Fruit fly (Drosophila melanogaster) whole organism, embryonic: ENCODE data around the gene CG34462.

ENCODE experiments used
- B-H1 ChIP-seq: fragments of 200-800 bp; sonication (Bioruptor generic); IDR thresholded peaks from 3 replicates; pipeline ENCODE4 v1.3.6; 2022; ENCODE audit warnings: missing biosample characterization, missing genetic modification characterization
- Bgb ChIP-seq: fragments of 200-800 bp; sonication (Bioruptor generic); IDR thresholded peaks from 2 replicates; pipeline ENCODE4 v1.3.6; 2022; ENCODE audit warnings: missing biosample characterization, missing genetic modification characterization; ENCODE audit not compliant: partially characterized antibody
- CG10431 ChIP-seq: fragments of 200-800 bp; sonication (Bioruptor generic); optimal IDR thresholded peaks from 3 replicates; lab custom pipeline; 2018; ENCODE audit warnings: missing biosample characterization, mild to moderate bottlenecking, missing genetic modification characterization
- CG11695 ChIP-seq: fragments of 200-800 bp; sonication (Bioruptor generic); IDR thresholded peaks from 3 replicates; pipeline ENCODE4 v1.3.6; 2022; ENCODE audit warnings: missing biosample characterization, missing genetic modification characterization
- CG14667 ChIP-seq: fragments of 200-800 bp; sonication (Bioruptor generic); IDR thresholded peaks from 2 replicates; pipeline ENCODE4 v1.3.6; 2022; ENCODE audit warnings: missing biosample characterization, missing genetic modification characterization
- CG14860 ChIP-seq: fragments of 200-800 bp; sonication (Bioruptor generic); IDR thresholded peaks from 3 replicates; pipeline ENCODE4 v1.3.6; 2022; ENCODE audit warnings: missing biosample characterization, missing genetic modification characterization; ENCODE audit not compliant: partially characterized antibody
- CG1529 ChIP-seq: fragments of 200-800 bp; sonication (Bioruptor generic); optimal IDR thresholded peaks from 3 replicates; lab custom pipeline; 2018; ENCODE audit warnings: missing biosample characterization, missing genetic modification characterization
- CG16813 ChIP-seq: fragments of 200-800 bp; sonication (Bioruptor generic); IDR thresholded peaks from 3 replicates; pipeline ENCODE4 v1.3.6; 2022; ENCODE audit warnings: missing biosample characterization, missing genetic modification characterization; ENCODE audit not compliant: partially characterized antibody
- CG18764 ChIP-seq: fragments of 200-800 bp; sonication (Bioruptor generic); optimal IDR thresholded peaks from 3 replicates; lab custom pipeline; 2016; ENCODE audit warnings: missing biosample characterization, missing genetic modification characterization
- CG31365 ChIP-seq: fragments of 200-800 bp; sonication (Bioruptor generic); optimal IDR thresholded peaks from 2 replicates; lab custom pipeline; 2018; ENCODE audit warnings: missing biosample characterization, mild to moderate bottlenecking, missing genetic modification characterization
- CG4328 ChIP-seq: fragments of 200-800 bp; sonication (Bioruptor generic); optimal IDR thresholded peaks from 3 replicates; lab custom pipeline; 2017; ENCODE audit warnings: missing biosample characterization, missing genetic modification reagents, missing genetic modification characterization
- CG4424 ChIP-seq: fragments of 200-800 bp; sonication (Bioruptor generic); optimal IDR thresholded peaks from 3 replicates; lab custom pipeline; 2016; ENCODE audit warnings: missing biosample characterization, missing genetic modification characterization
- CG4820 ChIP-seq: fragments of 200-800 bp; sonication (Bioruptor generic); optimal IDR thresholded peaks from 3 replicates; lab custom pipeline; 2016; ENCODE audit warnings: missing biosample characterization, missing genetic modification characterization
- CG7357 ChIP-seq: fragments of 200-800 bp; sonication (Bioruptor generic); IDR thresholded peaks from 3 replicates; pipeline ENCODE4 v1.3.6; 2022; ENCODE audit warnings: missing biosample characterization, missing genetic modification characterization
- CG9215 ChIP-seq: fragments of 200-800 bp; sonication (Bioruptor generic); IDR thresholded peaks from 2 replicates; pipeline ENCODE4 v1.3.6; 2022; ENCODE audit warnings: missing biosample characterization, missing genetic modification characterization
- CG9876 ChIP-seq: fragments of 200-800 bp; sonication (Bioruptor generic); optimal IDR thresholded peaks from 2 replicates; lab custom pipeline; 2016; ENCODE audit warnings: missing biosample characterization, missing genetic modification characterization
- CkIIα-i1 ChIP-seq: fragments of 200-800 bp; sonication (Bioruptor generic); IDR thresholded peaks from 2 replicates; pipeline ENCODE4 v1.3.6; 2022; ENCODE audit warnings: missing biosample characterization, missing genetic modification characterization
- Dek ChIP-seq: fragments of 200-800 bp; sonication (Bioruptor generic); optimal IDR thresholded peaks from 3 replicates; lab custom pipeline; 2019; ENCODE audit warnings: missing biosample characterization, mild to moderate bottlenecking, missing genetic modification characterization, moderate library complexity
- E2f1 ChIP-seq: fragments of 200-800 bp; sonication (Bioruptor generic); IDR thresholded peaks from 2 replicates; pipeline ENCODE4 v1.3.6; 2022; ENCODE audit warnings: missing biosample characterization, missing genetic modification characterization
- Elba2 ChIP-seq: fragments of 200-800 bp; sonication (Bioruptor generic); optimal IDR thresholded peaks from 3 replicates; lab custom pipeline; 2016; ENCODE audit warnings: missing biosample characterization, missing genetic modification characterization
- HLH54F ChIP-seq: fragments of 200-800 bp; sonication (Bioruptor generic); optimal IDR thresholded peaks from 3 replicates; lab custom pipeline; 2016; ENCODE audit warnings: missing biosample characterization, missing genetic modification characterization
- Hmx ChIP-seq: fragments of 200-800 bp; sonication (Bioruptor generic); optimal IDR thresholded peaks from 2 replicates; lab custom pipeline; 2016; ENCODE audit warnings: missing biosample characterization, missing genetic modification characterization
- Lpt ChIP-seq: fragments of >200 bp; optimal IDR thresholded peaks from 2 replicates; lab custom pipeline; 2018; ENCODE audit warnings: missing biosample characterization, missing genetic modification characterization
- MESR4 ChIP-seq: fragments of 200-800 bp; sonication (Bioruptor generic); optimal IDR thresholded peaks from 2 replicates; lab custom pipeline; 2018; ENCODE audit warnings: missing biosample characterization, mild to moderate bottlenecking, missing genetic modification characterization, moderate library complexity
- NC2β ChIP-seq: fragments of 200-800 bp; sonication (Bioruptor generic); optimal IDR thresholded peaks from 2 replicates; lab custom pipeline; 2016; ENCODE audit warnings: missing biosample characterization, missing genetic modification characterization
- NK7.1 ChIP-seq: fragments of 200-800 bp; sonication (Bioruptor generic); optimal IDR thresholded peaks from 3 replicates; lab custom pipeline; 2016; ENCODE audit warnings: missing biosample characterization, missing genetic modification characterization
- Ravus ChIP-seq: fragments of 200-800 bp; sonication (Bioruptor generic); IDR thresholded peaks from 2 replicates; pipeline ENCODE4 v1.3.6; 2022; ENCODE audit warnings: missing biosample characterization, missing genetic modification characterization
- Sox102F ChIP-seq: fragments of 200-800 bp; sonication (Bioruptor generic); optimal IDR thresholded peaks from 2 replicates; lab custom pipeline; 2018; ENCODE audit warnings: missing biosample characterization, mild to moderate bottlenecking, missing genetic modification characterization, moderate library complexity
- Xbp1 ChIP-seq: fragments of 200-800 bp; sonication (Bioruptor generic); optimal IDR thresholded peaks from 3 replicates; lab custom pipeline; 2016; ENCODE audit warnings: missing biosample characterization, mild to moderate bottlenecking, missing genetic modification characterization
- YL-1 ChIP-seq: fragments of 200-800 bp; sonication (Bioruptor generic); optimal IDR thresholded peaks from 3 replicates; lab custom pipeline; 2017; ENCODE audit warnings: missing biosample characterization, mild to moderate bottlenecking, missing genetic modification characterization
- aop ChIP-seq: fragments of 200-800 bp; sonication (Bioruptor generic); IDR thresholded peaks from 2 replicates; pipeline ENCODE4 v1.3.6; 2022; ENCODE audit warnings: missing biosample characterization, missing genetic modification characterization
- ap ChIP-seq: fragments of 200-800 bp; sonication (Bioruptor generic); IDR thresholded peaks from 2 replicates; pipeline ENCODE4 v1.3.6; 2022; ENCODE audit warnings: missing biosample characterization, missing genetic modification characterization
- ash1 ChIP-seq: fragments of 200-800 bp; sonication (Bioruptor generic); optimal IDR thresholded peaks from 2 replicates; lab custom pipeline; 2018; ENCODE audit warnings: missing biosample characterization, mild to moderate bottlenecking, missing genetic modification characterization
- bbx ChIP-seq: fragments of 200-800 bp; sonication (Bioruptor generic); IDR thresholded peaks from 2 replicates; pipeline ENCODE4 v1.3.6; 2022; ENCODE audit warnings: missing biosample characterization, missing genetic modification characterization; ENCODE audit not compliant: partially characterized antibody
- chm ChIP-seq: fragments of 200-800 bp; sonication (Bioruptor generic); IDR thresholded peaks from 2 replicates; pipeline ENCODE4 v1.3.6; 2022; ENCODE audit warnings: missing biosample characterization, missing genetic modification characterization
- danr ChIP-seq: fragments of 200-800 bp; sonication (Bioruptor generic); IDR thresholded peaks from 2 replicates; pipeline ENCODE4 v1.3.6; 2022; ENCODE audit warnings: missing biosample characterization, missing genetic modification characterization
- en ChIP-seq: fragments of 200-800 bp; sonication (Bioruptor generic); optimal IDR thresholded peaks from 2 replicates; lab custom pipeline; 2016; ENCODE audit warnings: missing biosample characterization, missing genetic modification characterization
- esg ChIP-seq: fragments of 200-800 bp; sonication (Bioruptor generic); conservative IDR thresholded peaks from 2 replicates; pipeline ENCODE4 v1.3.6; 2022; ENCODE audit warnings: missing biosample characterization, missing genetic modification characterization
- klu ChIP-seq: fragments of 200-800 bp; sonication (Bioruptor generic); IDR thresholded peaks from 2 replicates; pipeline ENCODE4 v1.3.6; 2022; ENCODE audit warnings: missing biosample characterization, missing genetic modification characterization
- knrl ChIP-seq: fragments of 200-800 bp; sonication (Bioruptor generic); IDR thresholded peaks from 3 replicates; pipeline ENCODE4 v1.3.6; 2022; ENCODE audit warnings: missing biosample characterization, missing genetic modification characterization; ENCODE audit not compliant: partially characterized antibody
- lov ChIP-seq, 2 experiments: fragments of 200-800 bp in 1 of 2; fragments of >200 bp in 1 of 2; sonication (Bioruptor generic) in 1 of 2; IDR thresholded peaks in 1 of 2; optimal IDR thresholded peaks in 1 of 2; 2 replicates in 1 of 2; 3 replicates in 1 of 2; pipeline versions ENCODE4 v1.3.6 to Lab custom; 2017 to 2022; ENCODE audit warnings: missing biosample characterization in 1 of 2, missing genetic modification characterization in 1 of 2
- nau ChIP-seq: fragments of 200-800 bp; sonication (Bioruptor generic); optimal IDR thresholded peaks from 3 replicates; lab custom pipeline; 2017; ENCODE audit warnings: missing biosample characterization, mild to moderate bottlenecking, missing genetic modification characterization, missing genetic modification reagents
- pnt ChIP-seq: fragments of 200-800 bp; sonication (Bioruptor generic); optimal IDR thresholded peaks from 3 replicates; lab custom pipeline; 2016; ENCODE audit warnings: missing biosample characterization, missing genetic modification characterization
- pzg ChIP-seq: fragments of 200-800 bp; sonication (Bioruptor generic); optimal IDR thresholded peaks from 3 replicates; lab custom pipeline; 2018; ENCODE audit warnings: missing biosample characterization, mild to moderate bottlenecking, missing genetic modification characterization, moderate library complexity
- rib ChIP-seq: fragments of 200-800 bp; sonication (Bioruptor generic); IDR thresholded peaks from 2 replicates; pipeline ENCODE4 v1.3.6; 2022; ENCODE audit warnings: missing biosample characterization, missing genetic modification characterization
- slp2 ChIP-seq: fragments of 200-800 bp; sonication (Bioruptor generic); optimal IDR thresholded peaks from 2 replicates; lab custom pipeline; 2016; ENCODE audit warnings: missing biosample characterization, missing genetic modification characterization
- ssp ChIP-seq: fragments of 200-800 bp; sonication (Bioruptor generic); IDR thresholded peaks from 2 replicates; pipeline ENCODE4 v1.3.6; 2022; ENCODE audit warnings: missing biosample characterization, missing genetic modification characterization
- tgo ChIP-seq: fragments of 200-800 bp; sonication (Bioruptor generic); IDR thresholded peaks from 3 replicates; pipeline ENCODE4 v1.3.6; 2022; ENCODE audit warnings: missing biosample characterization, missing genetic modification characterization
- vvl ChIP-seq: fragments of 200-800 bp; sonication (Bioruptor generic); IDR thresholded peaks from 2 replicates; pipeline ENCODE4 v1.3.6; 2022; ENCODE audit warnings: missing biosample characterization, missing genetic modification characterization
- wek ChIP-seq: fragments of 200-800 bp; sonication (Bioruptor generic); optimal IDR thresholded peaks from 3 replicates; lab custom pipeline; 2018; ENCODE audit warnings: missing biosample characterization, mild to moderate bottlenecking, missing genetic modification characterization, moderate library complexity
- z ChIP-seq: fragments of 200-800 bp; sonication (Bioruptor generic); IDR thresholded peaks from 3 replicates; pipeline ENCODE4 v1.3.6; 2022; ENCODE audit warnings: missing biosample characterization, missing genetic modification characterization
- zf30C ChIP-seq: fragments of 200-800 bp; sonication (Bioruptor generic); optimal IDR thresholded peaks from 3 replicates; lab custom pipeline; 2018; ENCODE audit warnings: missing biosample characterization, mild to moderate bottlenecking, missing genetic modification characterization

Gene CG34462

dm6 chr3L:8308891-8309352 lies 19.5 kb upstream of the CG34462 start, which contains the start of gene BI-1 (continued):
- TF ChIP-seq CG7357 (GFP tag; lab: Robert Waterston, UW) (no peak), danr (no peak), en (GFP tag; lab: Kevin White, UChicago) (no peak), rib (no peak), Bgb (GFP tag; lab: Robert Waterston, UW) (no peak), tgo (GFP tag; lab: Robert Waterston, UW) (peak; percentile 45; the same call in 2 of the 3 replicates), NC2β (GFP tag; lab: Kevin White, UChicago) (no peak), chm (GFP tag; lab: Robert Waterston, UW) (no peak), CG9215 (GFP tag; lab: Robert Waterston, UW) (no peak; the same call in 1 of the 2 replicates), CG4328 (GFP tag; lab: Kevin White, UChicago) (peak; percentile 67), HLH54F (peak; percentile 38), B-H1 (GFP tag; lab: Robert Waterston, UW) (no peak), pzg (GFP tag; lab: Kevin White, UChicago) (peak; percentile 59), CG18764 (GFP tag; lab: Kevin White, UChicago) (peak; percentile 58), CG4820 (GFP tag; lab: Kevin White, UChicago) (peak; percentile 66), CG9876 (GFP tag; lab: Kevin White, UChicago) (no peak), knrl (GFP tag; lab: Robert Waterston, UW) (0 out of 3 replicates have a peak, but pooled peaks have one; percentile 23), NK7.1 (GFP tag; lab: Kevin White, UChicago) (no peak), CG11695 (GFP tag; lab: Robert Waterston, UW) (no peak), Hmx (GFP tag; lab: Kevin White, UChicago) (peak; percentile 30), Elba2 (no peak), ash1 (GFP tag; lab: Kevin White, UChicago) (no peak), slp2 (GFP tag; lab: Kevin White, UChicago) (no peak), CG10431 (peak; percentile 2), klu (GFP tag; lab: Robert Waterston, UW) (peak; percentile 62; the same call in 1 of the 2 replicates), esg (GFP tag; lab: Robert Waterston, UW) (no peak), YL-1 (GFP tag; lab: Kevin White, UChicago) (peak; percentile 88), bbx (GFP tag; lab: Robert Waterston, UW) (no peak), ap (no peak), CG14667 (GFP tag; lab: Robert Waterston, UW) (no peak), CG4424 (GFP tag; lab: Kevin White, UChicago) (peak; percentile 73), E2f1 (GFP tag; lab: Robert Waterston, UW) (no peak), Lpt (GFP tag; lab: Kevin White, UChicago) (no peak), z (no peak), nau (GFP tag; lab: Kevin White, UChicago) (no peak), vvl (no peak), CG1529 (GFP tag; lab: Kevin White, UChicago) (no peak), CG14860 (GFP tag; lab: Robert Waterston, UW) (no peak), zf30C (GFP tag; lab: Kevin White, UChicago) (no peak), Dek (peak; percentile 69), CG16813 (GFP tag; lab: Robert Waterston, UW) (no peak), pnt (no peak), ssp (GFP tag; lab: Robert Waterston, UW) (no peak), CkIIα-i1 (GFP tag; lab: Robert Waterston, UW) (no peak), wek (GFP tag; lab: Kevin White, UChicago) (no peak), Sox102F (no peak), Ravus (no peak), CG31365 (tag; lab: Kevin White, UChicago) (no peak), MESR4 (GFP tag; lab: Kevin White, UChicago) (no peak), lov (optimal IDR thresholded peaks at IDR 0.05; lab: Kevin White, UChicago) (no peak), lov (GFP tag; IDR thresholded peaks at IDR 0.05; lab: Robert Waterston, UW) (no peak), aop (GFP tag; lab: Robert Waterston, UW) (no peak), Xbp1 (GFP tag; lab: Kevin White, UChicago) (peak; percentile 89)
